Worm (Caenorhabditis elegans): ENCODE data around the gene ric-8.

ric-8 gene

ce11 chrIV:2650031-2650430 is 7.3 kb downstream of the ric-8 start:
- TF ChIP-seq pha-4 (tag; optimal IDR thresholded peaks at IDR 0.05) (no peak), nhr-43 (tag; optimal IDR thresholded peaks at IDR 0.05; ENCODE audit: poor library complexity, severe bottlenecking) (no peak), elt-3 (tag; optimal IDR thresholded peaks at IDR 0.05) (no peak), ceh-28 (tag; optimal IDR thresholded peaks at IDR 0.05) (peak; percentile 88), hmg-11 (tag; optimal IDR thresholded peaks at IDR 0.05) (no peak), nfya-1 (tag; optimal IDR thresholded peaks at IDR 0.05; ENCODE audit: insufficient read depth) (no peak)

ce11 chrIV:2654965-2655364 is 12.2 kb downstream of the ric-8 start:
- TF ChIP-seq hmg-11 (tag; optimal IDR thresholded peaks at IDR 0.05) (no peak), egl-27 (tag; optimal IDR thresholded peaks at IDR 0.05) (no peak), lin-39 (tag; optimal IDR thresholded peaks at IDR 0.05) (no peak), ztf-4 (tag; optimal IDR thresholded peaks at IDR 0.05) (no peak), eor-1 (tag; optimal IDR thresholded peaks at IDR 0.05) (no peak), elt-1 (tag; optimal IDR thresholded peaks at IDR 0.05) (no peak), mdl-1 (tag; optimal IDR thresholded peaks at IDR 0.05) (no peak), pqm-1 (tag; optimal IDR thresholded peaks at IDR 0.05) (no peak), aly-2 (tag; optimal IDR thresholded peaks at IDR 0.05) (no peak), skn-1 (tag; optimal IDR thresholded peaks at IDR 0.05) (no peak), elt-3 (tag; optimal IDR thresholded peaks at IDR 0.05) (no peak), ceh-16 (tag; optimal IDR thresholded peaks at IDR 0.05) (no peak), nhr-67 (tag; optimal IDR thresholded peaks at IDR 0.05) (no peak), jun-1 (tag; optimal IDR thresholded peaks at IDR 0.05) (no peak), ztf-11 (tag; optimal IDR thresholded peaks at IDR 0.05) (no peak), nhr-23 (tag; optimal IDR thresholded peaks at IDR 0.05) (no peak), nhr-12 (tag; optimal IDR thresholded peaks at IDR 0.05) (no peak), egl-5 (tag; optimal IDR thresholded peaks at IDR 0.05) (no peak), tbx-2 (tag; optimal IDR thresholded peaks at IDR 0.05) (no peak), fkh-2 (tag; optimal IDR thresholded peaks at IDR 0.05) (no peak)

DNA sequence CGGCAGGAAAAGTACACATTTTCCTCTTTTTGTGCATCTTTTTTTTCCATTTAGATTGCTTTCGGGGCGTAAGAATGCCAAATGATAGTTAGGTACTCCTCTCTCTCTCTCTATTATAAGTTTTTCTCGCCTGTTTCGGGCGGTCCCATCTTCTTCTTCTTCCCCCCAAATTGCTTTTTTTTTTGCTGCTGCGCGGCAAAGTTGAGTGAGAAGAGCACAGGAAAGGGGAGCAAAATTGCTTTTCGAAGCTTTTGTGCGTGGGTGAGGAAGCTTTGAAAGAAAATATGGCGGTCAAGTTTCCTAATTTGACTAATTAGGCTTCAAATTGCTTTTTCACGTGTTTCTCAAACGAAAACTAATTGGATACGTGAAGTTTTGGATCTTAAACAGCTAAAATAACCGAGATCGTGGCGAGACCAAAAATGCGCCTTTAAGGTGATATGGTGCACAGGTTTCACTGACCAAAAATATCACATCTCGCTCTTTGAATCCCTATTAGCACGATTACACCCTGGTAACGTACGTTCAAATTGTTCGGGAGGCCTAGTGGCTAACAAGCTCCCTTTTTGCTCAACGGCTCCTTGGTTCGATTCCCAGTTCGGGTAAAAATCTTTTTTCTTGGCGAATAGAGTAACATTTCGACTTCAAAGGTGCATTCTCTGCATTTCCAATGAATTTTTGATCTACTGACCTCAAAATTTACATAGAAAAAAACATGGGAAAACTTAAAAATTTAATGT is 13.8 kb downstream of the ric-8 start:
- TF ChIP-seq skn-1 (tag; optimal IDR thresholded peaks at IDR 0.05) = no peak
- TF ChIP-seq fkh-10 (GFP tag; optimal IDR thresholded peaks at IDR 0.05) = peak; percentile 29

- TF ChIP-seq nhr-23 (tag; optimal IDR thresholded peaks at IDR 0.05) = no peak
- no peak for TF ChIP-seq ceh-16 (tag; optimal IDR thresholded peaks at IDR 0.05)
- no peak for TF ChIP-seq sea-2 (GFP tag; optimal IDR thresholded peaks at IDR 0.05)
These were observed 14.5 kb downstream of the ric-8 start for ce11 chrIV:2657307-2657706.

ce11 chrIV:2658733-2659132 is 16.0 kb downstream of the ric-8 start:
- no peak for TF ChIP-seq mml-1 (tag; optimal IDR thresholded peaks at IDR 0.05)
- TF ChIP-seq ztf-11 (tag; optimal IDR thresholded peaks at IDR 0.05) = no peak
- TF ChIP-seq fkh-2 (tag; optimal IDR thresholded peaks at IDR 0.05) = no peak
- no peak for TF ChIP-seq nhr-23 (tag; optimal IDR thresholded peaks at IDR 0.05)
- TF ChIP-seq ceh-28 (tag; optimal IDR thresholded peaks at IDR 0.05) = no peak

DNA sequence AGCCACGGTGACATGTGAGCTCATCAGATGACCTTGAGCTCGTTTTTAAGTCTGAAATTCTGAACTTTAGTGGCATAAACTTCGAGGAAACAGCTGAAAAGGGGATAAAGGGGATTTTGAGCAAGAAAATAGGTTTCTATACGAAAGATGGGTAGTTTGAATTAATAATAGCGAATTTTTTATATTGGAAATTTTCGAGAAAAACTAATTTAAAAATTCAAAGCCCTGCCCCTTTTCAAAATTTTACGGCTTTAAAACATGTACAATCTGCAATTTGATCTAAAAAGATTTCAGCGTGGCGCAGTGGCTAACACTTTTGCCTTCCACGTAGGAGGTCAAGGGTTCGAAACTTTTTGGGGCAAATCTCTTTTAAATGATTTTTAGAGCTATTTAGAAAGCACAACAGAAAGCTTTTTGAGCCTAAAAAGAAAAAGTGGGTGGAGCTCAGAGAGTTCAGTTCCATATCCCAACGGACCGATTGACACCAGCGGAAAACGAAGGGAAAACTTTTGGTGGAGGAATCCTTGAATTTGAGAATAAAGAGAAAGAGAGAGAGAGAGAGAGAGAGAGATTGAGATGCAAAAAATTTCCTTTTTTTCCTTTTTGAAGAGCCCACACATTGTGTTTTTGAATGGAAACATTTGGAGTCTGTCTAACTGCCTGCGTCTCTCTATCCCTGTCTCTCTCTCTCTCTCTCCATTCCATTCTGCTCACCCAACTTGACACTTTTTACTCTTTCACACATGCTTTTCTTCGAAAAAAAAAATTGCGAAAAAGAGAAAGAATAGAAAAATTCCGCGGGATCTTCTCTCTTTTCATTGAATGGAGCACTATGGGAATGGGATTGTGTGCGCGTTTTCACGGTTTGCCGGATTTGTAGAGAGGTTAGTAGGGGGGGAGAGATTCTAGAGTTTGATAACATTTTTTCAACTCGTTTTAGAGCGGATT is 21.5 kb downstream of the ric-8 start, which contains the start of gene Y69A2AR.31:
TSS of gene Y69A2AR.31 (minus strand) at position 51 of the 948 bp plus-strand sequence.
- TF ChIP-seq pqm-1 (tag; optimal IDR thresholded peaks at IDR 0.05) = no peak
- TF ChIP-seq unc-62 (GFP tag; optimal IDR thresholded peaks at IDR 0.05) = no peak
- TF ChIP-seq nhr-12 (tag; optimal IDR thresholded peaks at IDR 0.05) = no peak
- no peak for TF ChIP-seq ceh-82 (tag; optimal IDR thresholded peaks at IDR 0.05)
- no peak for TF ChIP-seq elt-2 (tag; optimal IDR thresholded peaks at IDR 0.05)
- no peak for TF ChIP-seq ZK546.5 (tag; optimal IDR thresholded peaks at IDR 0.05)
- peak; percentile 18 for TF ChIP-seq lin-39 (tag; optimal IDR thresholded peaks at IDR 0.05)
- TF ChIP-seq fos-1 (tag; optimal IDR thresholded peaks at IDR 0.05) = no peak
- TF ChIP-seq ceh-16 (tag; optimal IDR thresholded peaks at IDR 0.05) = no peak
- TF ChIP-seq fkh-10 (GFP tag; optimal IDR thresholded peaks at IDR 0.05) = peak; percentile 6
- TF ChIP-seq tbx-2 (tag; optimal IDR thresholded peaks at IDR 0.05) = no peak
- no peak for TF ChIP-seq egl-27 (tag; optimal IDR thresholded peaks at IDR 0.05)
- TF ChIP-seq nfya-1 (tag; optimal IDR thresholded peaks at IDR 0.05; ENCODE audit: insufficient read depth) = peak; percentile 42
- peak; percentile 33 for TF ChIP-seq lin-15B (tag; optimal IDR thresholded peaks at IDR 0.05)
- no peak for TF ChIP-seq snpc-4 (tag; optimal IDR thresholded peaks at IDR 0.05)
- TF ChIP-seq nhr-43 (tag; optimal IDR thresholded peaks at IDR 0.05; ENCODE audit: poor library complexity, severe bottlenecking) = no peak
- no peak for TF ChIP-seq mml-1 (tag; optimal IDR thresholded peaks at IDR 0.05)
- no peak for TF ChIP-seq sea-2 (GFP tag; optimal IDR thresholded peaks at IDR 0.05)
- no peak for TF ChIP-seq ceh-28 (tag; optimal IDR thresholded peaks at IDR 0.05)
- no peak for TF ChIP-seq nhr-23 (tag; optimal IDR thresholded peaks at IDR 0.05)
- TF ChIP-seq nhr-25 (tag; optimal IDR thresholded peaks at IDR 0.05) = no peak
- TF ChIP-seq daf-12 (tag; optimal IDR thresholded peaks at IDR 0.05) = no peak
- TF ChIP-seq aly-2 (tag; optimal IDR thresholded peaks at IDR 0.05) = no peak
- no peak for TF ChIP-seq pha-4 (tag; optimal IDR thresholded peaks at IDR 0.05)
- TF ChIP-seq zag-1 (tag; optimal IDR thresholded peaks at IDR 0.05) = no peak
- TF ChIP-seq skn-1 (tag; optimal IDR thresholded peaks at IDR 0.05) = no peak
- TF ChIP-seq eor-1 (tag; optimal IDR thresholded peaks at IDR 0.05) = no peak

All from whole organism, L3 larva.